Fruit fly (Drosophila melanogaster): ENCODE measurements around the gene CG7789.

- TF ChIP-seq CG12605 (GFP tag; IDR thresholded peaks at IDR 0.05) (no peak), fd96Ca (GFP tag; IDR thresholded peaks at IDR 0.05) (no peak), CG4496 (GFP tag; IDR thresholded peaks at IDR 0.05) (no peak), Ets98B (GFP tag; IDR thresholded peaks at IDR 0.05) (no peak), CG34367 (tag; optimal IDR thresholded peaks at IDR 0.05) (no peak), Pif1B (GFP tag; optimal IDR thresholded peaks at IDR 0.05) (no peak), rn (GFP tag; IDR thresholded peaks at IDR 0.05) (no peak)
Measured at dm6 chr3R:29794161-29794882, 8.7 kb upstream of the CG7789 start, which contains the start of gene sro.

Measured in whole organism, pupa.